Worm (Caenorhabditis elegans) whole organism, L4 larva: Measurements from ENCODE around the gene srx-19.

Source experiments
- D1046.2 ChIP-seq: fragments of 200-800 bp; sonication (Bioruptor generic); IDR thresholded peaks from 2 replicates; pipeline ENCODE4 v1.3.6; 2022; ENCODE audit warnings: missing genetic modification characterization, missing compliant biosample characterization
- R02D3.7 ChIP-seq: fragments of 150-350 bp; sonication (generic microtip); optimal IDR thresholded peaks from 3 replicates; lab custom pipeline; 2014; ENCODE audit warnings: missing biosample characterization, missing genetic modification characterization
- aha-1 ChIP-seq: fragments of 150-350 bp; peaks from one replicate; lab custom pipeline; 2014; ENCODE audit warnings: missing biosample characterization, missing genetic modification characterization
- hlh-30 ChIP-seq: sonication (generic microtip); optimal IDR thresholded peaks from 2 replicates; lab custom pipeline; 2017; ENCODE audit warnings: antibody characterized with exemption, mild to moderate bottlenecking, missing genetic modification characterization, missing compliant biosample characterization; ENCODE audit not compliant: insufficient read depth
- mdl-1 ChIP-seq, 2 experiments: fragments of 150-350 bp in 1 of 2; sonication (generic microtip) in 1 of 2; optimal IDR thresholded peaks; 2 replicates each; lab custom pipeline; 2014 to 2017; ENCODE audit warnings: missing biosample characterization in 2 of 2, missing genetic modification characterization in 2 of 2
- mxl-3 ChIP-seq: fragments of 200-800 bp; sonication (Bioruptor generic); optimal IDR thresholded peaks from 2 replicates; lab custom pipeline; 2018; ENCODE audit warnings: mild to moderate bottlenecking, missing genetic modification characterization, missing compliant biosample characterization
- nhr-11 ChIP-seq: fragments of 150-350 bp; optimal IDR thresholded peaks from 2 replicates; lab custom pipeline; 2014; ENCODE audit warnings: missing biosample characterization, missing genetic modification characterization
- nhr-76 ChIP-seq: fragments of 150-350 bp; optimal IDR thresholded peaks from 2 replicates; lab custom pipeline; 2014; ENCODE audit warnings: missing biosample characterization, missing genetic modification characterization
- pha-4 ChIP-seq, 2 experiments: fragments of 150-350 bp in 1 of 2; fragments of 200-800 bp in 1 of 2; sonication (Bioruptor generic) in 1 of 2; IDR thresholded peaks in 1 of 2; optimal IDR thresholded peaks in 1 of 2; 2 replicates each; pipeline versions ENCODE4 v1.3.6 to Lab custom; 2014 to 2022; ENCODE audit warnings: missing genetic modification characterization in 2 of 2, missing genetic modification reagents in 2 of 2, missing biosample characterization in 1 of 2, missing compliant biosample characterization in 1 of 2
- pqm-1 ChIP-seq: sonication (generic microtip); optimal IDR thresholded peaks from 2 replicates; lab custom pipeline; 2017; ENCODE audit warnings: missing biosample characterization, missing genetic modification characterization
- skn-1 ChIP-seq: fragments of 150-350 bp; optimal IDR thresholded peaks from 2 replicates; lab custom pipeline; 2014; ENCODE audit warnings: missing biosample characterization, missing genetic modification characterization
- snpc-4 ChIP-seq: fragments of 150-350 bp; optimal IDR thresholded peaks from 2 replicates; lab custom pipeline; 2014; ENCODE audit warnings: missing biosample characterization, missing genetic modification characterization
- unc-62 ChIP-seq, 3 experiments: fragments of 150-350 bp in 1 of 3; sonication (generic microtip); optimal IDR thresholded peaks in 2 of 3; peaks in 1 of 3; 1 replicate in 1 of 3; 2 replicates in 2 of 3; lab custom pipeline; 2014 to 2017; ENCODE audit warnings: missing biosample characterization in 3 of 3, missing genetic modification characterization in 3 of 3, missing genetic modification reagents in 3 of 3, missing genotype in 1 of 3
- ztf-7 ChIP-seq: fragments of 150-350 bp; optimal IDR thresholded peaks from 2 replicates; lab custom pipeline; 2014; ENCODE audit warnings: missing biosample characterization, missing genetic modification characterization

DNA sequence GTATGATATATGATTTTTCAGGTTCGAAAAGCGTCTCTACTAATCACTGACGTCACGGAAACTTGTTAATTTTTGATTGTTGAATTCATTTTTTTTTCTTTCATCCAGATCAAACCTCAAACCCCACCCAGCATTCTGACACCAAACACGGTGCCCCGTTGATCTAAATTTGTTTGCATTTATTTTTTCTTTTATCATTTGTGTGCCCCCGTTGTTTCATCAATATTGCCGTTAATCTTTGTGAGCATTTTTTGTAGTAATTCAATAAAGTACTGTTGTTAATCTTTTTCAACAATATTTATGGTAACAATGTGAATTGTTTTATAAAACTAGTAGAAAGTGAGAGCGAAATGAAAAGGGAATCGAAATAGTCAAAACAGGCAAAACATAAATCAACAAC is 43.8 kb downstream of the srx-19 start:
- TF ChIP-seq R02D3.7 (no peak), mxl-3 (GFP tag; lab: Kevin White, UChicago) (no peak), ztf-7 (tag; lab: Kevin White, UChicago) (no peak), pha-4 (GFP tag; IDR thresholded peaks at IDR 0.05; lab: Robert Waterston, UW) (no peak), pha-4 (tag; optimal IDR thresholded peaks at IDR 0.05; lab: Kevin White, UChicago) (no peak), D1046.2 (GFP tag; lab: Robert Waterston, UW) (no peak), skn-1 (no peak), nhr-11 (tag; lab: Kevin White, UChicago) (no peak), aha-1 (no peak), nhr-76 (tag; lab: Kevin White, UChicago) (no peak), mdl-1 (tag; optimal IDR thresholded peaks at IDR 0.05; lab: Kevin White, UChicago) (no peak), hlh-30 (tag; lab: Kevin White, UChicago) (no peak), snpc-4 (no peak), unc-62 (GFP tag; optimal IDR thresholded peaks at IDR 0.05 in 1 of 2; lab: Kevin White, UChicago) (no peak), unc-62 (tag; optimal IDR thresholded peaks at IDR 0.05; lab: Kevin White, UChicago) (no peak), pqm-1 (no peak)
